Fruit fly (Drosophila melanogaster) whole organism, prepupa: ENCODE data around the gene CG34367.
A peak's percentile ranks its signal among the peaks of the same experiment; 100 is the strongest.

Experiments used
- Blimp-1 ChIP-seq: fragments of 200-800 bp; sonication (Bioruptor generic); optimal IDR thresholded peaks from 3 replicates; lab custom pipeline; 2017; ENCODE audit warnings: missing biosample characterization, missing genetic modification characterization, mild to moderate bottlenecking, moderate library complexity, missing genetic modification reagents
- CG10631 ChIP-seq: fragments of 200-800 bp; sonication (Bioruptor generic); optimal IDR thresholded peaks from 2 replicates; lab custom pipeline; 2016; ENCODE audit warnings: missing biosample characterization, missing genetic modification characterization
- CG10669 ChIP-seq: fragments of 200-800 bp; sonication (Bioruptor generic); optimal IDR thresholded peaks from 3 replicates; lab custom pipeline; 2018; ENCODE audit warnings: missing biosample characterization, mild to moderate bottlenecking, missing genetic modification characterization, moderate library complexity
- CG11762 ChIP-seq: fragments of 200-800 bp; sonication (Bioruptor generic); optimal IDR thresholded peaks from 3 replicates; lab custom pipeline; 2016; ENCODE audit warnings: missing biosample characterization, missing genetic modification characterization; ENCODE audit not compliant: insufficient read depth
- CG11902 ChIP-seq: fragments of 200-800 bp; sonication (Bioruptor generic); optimal IDR thresholded peaks from 3 replicates; lab custom pipeline; 2016; ENCODE audit warnings: missing biosample characterization, missing genetic modification characterization
- CG15336 ChIP-seq: fragments of 200-800 bp; sonication (Bioruptor generic); IDR thresholded peaks from 2 replicates; pipeline ENCODE4 v1.3.6; 2022; ENCODE audit warnings: missing biosample characterization, missing genetic modification characterization
- CG3032 ChIP-seq: fragments of 200-800 bp; optimal IDR thresholded peaks from 2 replicates; lab custom pipeline; 2019; ENCODE audit warnings: missing biosample characterization, mild to moderate bottlenecking, missing genetic modification characterization, moderate library complexity
- CG31627 ChIP-seq: fragments of 200-800 bp; sonication (Bioruptor generic); optimal IDR thresholded peaks from 3 replicates; lab custom pipeline; 2016; ENCODE audit warnings: missing biosample characterization, missing genetic modification characterization
- CG32006 ChIP-seq: fragments of 200-800 bp; sonication (Bioruptor generic); optimal IDR thresholded peaks from 3 replicates; lab custom pipeline; 2017; ENCODE audit warnings: missing biosample characterization, mild to moderate bottlenecking, missing genetic modification characterization
- CG4318 ChIP-seq: fragments of 200-800 bp; sonication (Bioruptor generic); optimal IDR thresholded peaks from 3 replicates; lab custom pipeline; 2017; ENCODE audit warnings: missing biosample characterization, mild to moderate bottlenecking, missing genetic modification characterization
- CG6163 ChIP-seq: fragments of 200-800 bp; sonication (Bioruptor generic); IDR thresholded peaks from 3 replicates; pipeline ENCODE4 v1.3.6; 2022; ENCODE audit warnings: missing biosample characterization, missing genetic modification characterization
- CG6808 ChIP-seq: fragments of 200-800 bp; sonication (Bioruptor generic); optimal IDR thresholded peaks from 3 replicates; lab custom pipeline; 2017; ENCODE audit warnings: missing biosample characterization, missing genetic modification characterization, mild to moderate bottlenecking, moderate library complexity, missing genetic modification reagents
- CG6854 ChIP-seq: fragments of 200-800 bp; sonication (Bioruptor generic); optimal IDR thresholded peaks from 2 replicates; lab custom pipeline; 2017; ENCODE audit warnings: missing biosample characterization, mild to moderate bottlenecking, missing genetic modification characterization
- CG8632 ChIP-seq: fragments of 200-800 bp; sonication (Bioruptor generic); optimal IDR thresholded peaks from 3 replicates; lab custom pipeline; 2016; ENCODE audit warnings: missing biosample characterization, missing genetic modification characterization
- Eip75B ChIP-seq: fragments of 200-800 bp; sonication (Bioruptor generic); optimal IDR thresholded peaks from 3 replicates; lab custom pipeline; 2016; ENCODE audit warnings: missing biosample characterization, missing genetic modification characterization
- Eip78C ChIP-seq: fragments of 200-800 bp; sonication (Bioruptor generic); peaks from one replicate; lab custom pipeline; 2016; ENCODE audit warnings: missing biosample characterization, missing genetic modification characterization
- Eip93F ChIP-seq: fragments of 200-800 bp; sonication (Bioruptor generic); optimal IDR thresholded peaks from 2 replicates; lab custom pipeline; 2016; ENCODE audit warnings: missing biosample characterization, mild to moderate bottlenecking, missing genetic modification characterization
- Ets21C ChIP-seq: fragments of 200-800 bp; sonication (Bioruptor generic); optimal IDR thresholded peaks from 3 replicates; lab custom pipeline; 2016; ENCODE audit warnings: missing biosample characterization, missing genetic modification characterization
- Gug ChIP-seq: fragments of 200-800 bp; sonication (Bioruptor generic); IDR thresholded peaks from 2 replicates; pipeline ENCODE4 v1.3.6; 2022; ENCODE audit warnings: missing biosample characterization, missing genetic modification characterization
- Hr39 ChIP-seq: fragments of 200-800 bp; sonication (Bioruptor generic); optimal IDR thresholded peaks from 2 replicates; lab custom pipeline; 2016; ENCODE audit warnings: missing biosample characterization, missing genetic modification characterization
- Hr4 ChIP-seq: fragments of 200-800 bp; sonication (Bioruptor generic); optimal IDR thresholded peaks from 3 replicates; lab custom pipeline; 2016; ENCODE audit warnings: missing biosample characterization, missing genetic modification characterization
- Met ChIP-seq: fragments of 200-800 bp; sonication (Bioruptor generic); optimal IDR thresholded peaks from 3 replicates; lab custom pipeline; 2016; ENCODE audit warnings: missing biosample characterization, missing genetic modification characterization
- Smox ChIP-seq: fragments of 200-800 bp; sonication (Bioruptor generic); optimal IDR thresholded peaks from 3 replicates; lab custom pipeline; 2016; ENCODE audit warnings: missing biosample characterization, missing genetic modification characterization
- Sox14 ChIP-seq: fragments of 200-800 bp; sonication (Bioruptor generic); optimal IDR thresholded peaks from 3 replicates; lab custom pipeline; 2016; ENCODE audit warnings: missing biosample characterization, missing genetic modification characterization
- achi ChIP-seq: fragments of 200-800 bp; sonication (Bioruptor generic); optimal IDR thresholded peaks from 3 replicates; lab custom pipeline; 2016; ENCODE audit warnings: missing biosample characterization, missing genetic modification characterization
- acj6 ChIP-seq: fragments of 200-800 bp; sonication (Bioruptor generic); optimal IDR thresholded peaks from 3 replicates; lab custom pipeline; 2016; ENCODE audit warnings: missing biosample characterization, missing genetic modification characterization
- cyc ChIP-seq: fragments of 200-800 bp; sonication (Bioruptor generic); optimal IDR thresholded peaks from 3 replicates; lab custom pipeline; 2016; ENCODE audit warnings: missing biosample characterization, missing genetic modification characterization
- eg ChIP-seq: fragments of 200-800 bp; sonication (Bioruptor generic); IDR thresholded peaks from 3 replicates; pipeline ENCODE4 v1.3.6; 2022; ENCODE audit warnings: missing biosample characterization, missing genetic modification characterization
- esn ChIP-seq: fragments of 200-800 bp; sonication (Bioruptor generic); optimal IDR thresholded peaks from 2 replicates; lab custom pipeline; 2016; ENCODE audit warnings: missing biosample characterization, mild to moderate bottlenecking, missing genetic modification characterization, moderate library complexity
- fd59A ChIP-seq: fragments of 200-800 bp; sonication (Bioruptor generic); optimal IDR thresholded peaks from 2 replicates; lab custom pipeline; 2017; ENCODE audit warnings: missing biosample characterization, mild to moderate bottlenecking, missing genetic modification characterization, missing genetic modification reagents
- fd85E ChIP-seq: fragments of 200-800 bp; sonication (Bioruptor generic); optimal IDR thresholded peaks from 3 replicates; lab custom pipeline; 2016; ENCODE audit warnings: missing biosample characterization, missing genetic modification characterization
- fkh ChIP-seq: fragments of 200-800 bp; sonication (Bioruptor generic); optimal IDR thresholded peaks from 3 replicates; lab custom pipeline; 2017; ENCODE audit warnings: missing biosample characterization, mild to moderate bottlenecking, missing genetic modification characterization, moderate library complexity
- lz ChIP-seq: fragments of 200-800 bp; sonication (Bioruptor generic); optimal IDR thresholded peaks from 3 replicates; lab custom pipeline; 2016; ENCODE audit warnings: missing biosample characterization, missing genetic modification characterization
- net ChIP-seq: fragments of 200-800 bp; sonication (Bioruptor generic); optimal IDR thresholded peaks from 3 replicates; lab custom pipeline; 2016; ENCODE audit warnings: missing biosample characterization, missing genetic modification characterization
- pdm3 ChIP-seq: fragments of 200-800 bp; sonication (Bioruptor generic); optimal IDR thresholded peaks from 3 replicates; lab custom pipeline; 2016; ENCODE audit warnings: missing biosample characterization, missing genetic modification characterization
- salr ChIP-seq, 2 experiments: fragments of 200-800 bp; sonication (Bioruptor generic); optimal IDR thresholded peaks; 3 replicates each; lab custom pipeline; 2016 to 2018; ENCODE audit warnings: missing biosample characterization in 2 of 2, missing genetic modification characterization in 2 of 2, mild to moderate bottlenecking in 1 of 2
- ss ChIP-seq, 2 experiments: fragments of 200-800 bp; sonication (Bioruptor generic); optimal IDR thresholded peaks; 2 replicates in 1 of 2; 3 replicates in 1 of 2; lab custom pipeline; 2017 to 2018; ENCODE audit warnings: mild to moderate bottlenecking in 2 of 2, missing biosample characterization in 2 of 2, missing genetic modification characterization in 2 of 2, moderate library complexity in 1 of 2
- topi ChIP-seq: fragments of 200-800 bp; sonication (Bioruptor generic); optimal IDR thresholded peaks from 3 replicates; lab custom pipeline; 2016; ENCODE audit warnings: missing biosample characterization, missing genetic modification characterization
- vri ChIP-seq: fragments of 200-800 bp; sonication (Bioruptor generic); optimal IDR thresholded peaks from 3 replicates; lab custom pipeline; 2016; ENCODE audit warnings: missing biosample characterization, mild to moderate bottlenecking, missing genetic modification characterization

CG34367 gene

dm6 chr2L:10353871-10354270, at the start of gene CG34367:
TSS of gene CG34367 (minus strand) at chr2L:10353905.
- TF ChIP-seq Hr4 (GFP tag; lab: Kevin White, UChicago) (no peak), fkh (GFP tag; lab: Kevin White, UChicago) (no peak), Eip78C (no peak), CG11762 (no peak), Sox14 (GFP tag; lab: Kevin White, UChicago) (no peak), CG15336 (no peak), Ets21C (GFP tag; lab: Kevin White, UChicago) (no peak), Smox (no peak), CG6808 (GFP tag; lab: Kevin White, UChicago) (no peak), net (GFP tag; lab: Kevin White, UChicago) (no peak), CG4318 (GFP tag; lab: Kevin White, UChicago) (no peak), CG8632 (no peak), Eip75B (no peak), cyc (GFP tag; lab: Kevin White, UChicago) (no peak), Eip93F (GFP tag; lab: Kevin White, UChicago) (no peak), Met (GFP tag; lab: Kevin White, UChicago) (no peak), eg (GFP tag; lab: Robert Waterston, UW) (no peak)

dm6 chr2L:10396877-10397587, 43.3 kb upstream of the CG34367 start:
- TF ChIP-seq CG10669 (GFP tag; lab: Kevin White, UChicago) (no peak), Blimp-1 (GFP tag; lab: Kevin White, UChicago) (no peak), CG6163 (no peak), CG6854 (GFP tag; lab: Kevin White, UChicago) (no peak), CG31627 (GFP tag; lab: Kevin White, UChicago) (no peak), Gug (no peak), Smox (no peak), topi (peak; percentile 28), cyc (GFP tag; lab: Kevin White, UChicago) (no peak), fd85E (GFP tag; lab: Kevin White, UChicago) (no peak), vri (GFP tag; lab: Kevin White, UChicago) (peak; percentile 50), Hr4 (GFP tag; lab: Kevin White, UChicago) (no peak), achi (GFP tag; lab: Kevin White, UChicago) (no peak), Hr39 (GFP tag; lab: Kevin White, UChicago) (no peak), Eip78C (peak; percentile 46), fd59A (GFP tag; lab: Kevin White, UChicago) (no peak), pdm3 (GFP tag; lab: Kevin White, UChicago) (no peak), CG11902 (GFP tag; lab: Kevin White, UChicago) (no peak), acj6 (GFP tag; lab: Kevin White, UChicago) (no peak), lz (GFP tag; lab: Kevin White, UChicago) (no peak), CG10631 (GFP tag; lab: Kevin White, UChicago) (no peak), salr (GFP tag; optimal IDR thresholded peaks at IDR 0.05; lab: Kevin White, UChicago) (no peak), CG32006 (GFP tag; lab: Kevin White, UChicago) (no peak), ss (GFP tag; optimal IDR thresholded peaks at IDR 0.05; lab: Kevin White, UChicago) (peak in 1 of 2 experiments; percentile 72), CG6808 (GFP tag; lab: Kevin White, UChicago) (no peak), eg (GFP tag; lab: Robert Waterston, UW) (no peak), CG3032 (tag; lab: Kevin White, UChicago) (no peak), fkh (GFP tag; lab: Kevin White, UChicago) (peak; percentile 83), esn (GFP tag; lab: Kevin White, UChicago) (peak; percentile 14)
